Worm (Caenorhabditis elegans): Measurements from ENCODE around the gene hlh-8.

Gene hlh-8

DNA sequence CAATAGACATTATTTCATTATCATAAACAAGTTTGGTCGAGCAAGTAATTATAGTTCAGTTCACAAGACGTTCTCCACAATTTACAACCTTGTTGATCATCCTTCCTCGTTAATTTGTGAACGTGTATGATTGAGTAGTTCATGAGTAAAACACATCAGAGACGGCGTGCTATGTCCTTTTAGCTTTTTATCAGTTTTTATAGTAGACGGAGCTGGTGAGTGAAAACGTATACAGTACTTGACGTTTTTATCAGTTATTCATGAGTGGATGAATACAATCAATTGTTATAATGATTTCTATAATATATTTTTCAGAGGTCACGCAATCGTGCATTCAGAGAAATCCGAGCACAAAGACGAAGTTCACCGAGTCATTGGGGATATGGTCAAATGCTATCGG lies 37.4 kb upstream of the hlh-8 start:
- no peak for TF ChIP-seq ceh-30 (tag; optimal IDR thresholded peaks at IDR 0.05)
- no peak for TF ChIP-seq fax-1 (tag; optimal IDR thresholded peaks at IDR 0.05)
- TF ChIP-seq ets-4 (tag; optimal IDR thresholded peaks at IDR 0.05) = no peak
- no peak for TF ChIP-seq mec-3 (tag; optimal IDR thresholded peaks at IDR 0.05; ENCODE audit: borderline replicate concordance)
- no peak for TF ChIP-seq unc-42 (tag; optimal IDR thresholded peaks at IDR 0.05)
- no peak for TF ChIP-seq tbx-2 (tag; optimal IDR thresholded peaks at IDR 0.05)
- no peak for TF ChIP-seq fkh-10 (GFP tag; optimal IDR thresholded peaks at IDR 0.05)
- TF ChIP-seq hlh-8 (tag; optimal IDR thresholded peaks at IDR 0.05) = no peak
- TF ChIP-seq ceh-34 (tag; optimal IDR thresholded peaks at IDR 0.05) = no peak
- no peak for TF ChIP-seq unc-3 (GFP tag; conservative IDR thresholded peaks at IDR 0.05)
- no peak for TF ChIP-seq unc-3 (tag; optimal IDR thresholded peaks at IDR 0.05)
- no peak for TF ChIP-seq gmeb-2 (tag; optimal IDR thresholded peaks at IDR 0.05)

ce11 chrX:8082703-8083102 lies 33.6 kb upstream of the hlh-8 start:
- TF ChIP-seq hlh-30 (tag; optimal IDR thresholded peaks at IDR 0.05; ENCODE audit: insufficient read depth) (no peak), lin-11 (tag; optimal IDR thresholded peaks at IDR 0.05) (no peak)

ce11 chrX:8083330-8083729 lies 32.9 kb upstream of the hlh-8 start:
- TF ChIP-seq F13H6.1 (tag; optimal IDR thresholded peaks at IDR 0.05) (no peak), elt-4 (tag; optimal IDR thresholded peaks at IDR 0.05) (no peak), ahr-1 (tag; optimal IDR thresholded peaks at IDR 0.05) (no peak), nhr-11 (tag; optimal IDR thresholded peaks at IDR 0.05) (no peak), mec-3 (tag; optimal IDR thresholded peaks at IDR 0.05; ENCODE audit: borderline replicate concordance) (no peak), ceh-2 (tag; optimal IDR thresholded peaks at IDR 0.05) (no peak), ama-1 (optimal IDR thresholded peaks at IDR 0.05) (no peak), ttx-3 (tag; optimal IDR thresholded peaks at IDR 0.05) (no peak), ceh-19 (GFP tag; optimal IDR thresholded peaks at IDR 0.05) (no peak), sox-2 (GFP tag; IDR thresholded peaks at IDR 0.05) (no peak), T23F11.4 (GFP tag; optimal IDR thresholded peaks at IDR 0.05) (no peak), ref-2 (tag; optimal IDR thresholded peaks at IDR 0.05) (no peak), unc-42 (tag; optimal IDR thresholded peaks at IDR 0.05) (no peak)

ce11 chrX:8083919-8084318 lies 32.3 kb upstream of the hlh-8 start, which contains the start of gene K07E3.4:
TSS of gene K07E3.4 (minus strand) at chrX:8084018.
- TF ChIP-seq npax-4 (tag; optimal IDR thresholded peaks at IDR 0.05) (no peak), ref-2 (tag; optimal IDR thresholded peaks at IDR 0.05) (no peak), madf-2 (tag; optimal IDR thresholded peaks at IDR 0.05) (no peak), fkh-6 (tag; optimal IDR thresholded peaks at IDR 0.05) (no peak), elt-2 (tag; optimal IDR thresholded peaks at IDR 0.05) (peak; percentile 22), lim-6 (tag; optimal IDR thresholded peaks at IDR 0.05) (no peak), unc-55 (GFP tag; optimal IDR thresholded peaks at IDR 0.05) (no peak), elt-4 (tag; optimal IDR thresholded peaks at IDR 0.05) (no peak), eyg-1 (tag; optimal IDR thresholded peaks at IDR 0.05) (no peak), sdc-2 (tag; optimal IDR thresholded peaks at IDR 0.05) (no peak), hlh-13 (GFP tag; optimal IDR thresholded peaks at IDR 0.05) (no peak), ceh-14 (tag; optimal IDR thresholded peaks at IDR 0.05) (no peak), nfya-1 (tag; optimal IDR thresholded peaks at IDR 0.05) (no peak), ceh-34 (tag; optimal IDR thresholded peaks at IDR 0.05) (no peak), hlh-30 (tag; optimal IDR thresholded peaks at IDR 0.05; ENCODE audit: insufficient read depth) (peak; percentile 13)

- TF ChIP-seq pha-2 (tag; optimal IDR thresholded peaks at IDR 0.05) = no peak
- no peak for TF ChIP-seq lim-6 (tag; optimal IDR thresholded peaks at IDR 0.05)
- no peak for TF ChIP-seq sox-4 (tag; optimal IDR thresholded peaks at IDR 0.05)
- no peak for TF ChIP-seq hlh-30 (tag; optimal IDR thresholded peaks at IDR 0.05; ENCODE audit: insufficient read depth)
- TF ChIP-seq ceh-31 (tag; optimal IDR thresholded peaks at IDR 0.05) = no peak
- TF ChIP-seq syd-9 (tag; optimal IDR thresholded peaks at IDR 0.05) = no peak
- no peak for TF ChIP-seq nhr-11 (tag; optimal IDR thresholded peaks at IDR 0.05)
- TF ChIP-seq ceh-24 (tag; optimal IDR thresholded peaks at IDR 0.05) = no peak
- no peak for TF ChIP-seq fkh-10 (GFP tag; optimal IDR thresholded peaks at IDR 0.05)
- no peak for TF ChIP-seq fax-1 (tag; optimal IDR thresholded peaks at IDR 0.05)
- TF ChIP-seq pax-1 (tag; optimal IDR thresholded peaks at IDR 0.05) = no peak
- TF ChIP-seq pqm-1 (tag; optimal IDR thresholded peaks at IDR 0.05) = no peak
- TF ChIP-seq tbx-7 (tag; optimal IDR thresholded peaks at IDR 0.05) = no peak
- no peak for TF ChIP-seq pha-4 (tag; optimal IDR thresholded peaks at IDR 0.05)
- TF ChIP-seq ama-1 (optimal IDR thresholded peaks at IDR 0.05) = no peak
- no peak for TF ChIP-seq npax-4 (tag; optimal IDR thresholded peaks at IDR 0.05)
Measured at ce11 chrX:8084669-8085068, 31.6 kb upstream of the hlh-8 start.
